Worm (Caenorhabditis elegans) whole organism, midembryonic: Measurements from ENCODE around the gene gdi-1.

Source experiments
- cog-1 ChIP-seq: sonication (generic microtip); optimal IDR thresholded peaks from 2 replicates; lab custom pipeline; 2016; ENCODE audit warnings: missing genetic modification characterization, missing compliant biosample characterization
- klf-2 ChIP-seq: fragments of 200-800 bp; sonication (Bioruptor generic); conservative IDR thresholded peaks from 2 replicates; pipeline ENCODE4 v1.3.6; 2022; ENCODE audit warnings: missing genetic modification reagents, missing genetic modification characterization, missing compliant biosample characterization
- med-1 ChIP-seq: sonication (generic microtip); optimal IDR thresholded peaks from 2 replicates; lab custom pipeline; 2017; ENCODE audit warnings: missing genetic modification characterization, mild to moderate bottlenecking, missing compliant biosample characterization, antibody characterized with exemption, missing genetic modification reagents; ENCODE audit not compliant: insufficient read depth
- ztf-23 ChIP-seq: fragments of 200-800 bp; sonication (Bioruptor generic); IDR thresholded peaks from 2 replicates; pipeline ENCODE4 v1.3.6; 2022; ENCODE audit warnings: missing genetic modification reagents, missing genetic modification characterization, missing compliant biosample characterization

DNA sequence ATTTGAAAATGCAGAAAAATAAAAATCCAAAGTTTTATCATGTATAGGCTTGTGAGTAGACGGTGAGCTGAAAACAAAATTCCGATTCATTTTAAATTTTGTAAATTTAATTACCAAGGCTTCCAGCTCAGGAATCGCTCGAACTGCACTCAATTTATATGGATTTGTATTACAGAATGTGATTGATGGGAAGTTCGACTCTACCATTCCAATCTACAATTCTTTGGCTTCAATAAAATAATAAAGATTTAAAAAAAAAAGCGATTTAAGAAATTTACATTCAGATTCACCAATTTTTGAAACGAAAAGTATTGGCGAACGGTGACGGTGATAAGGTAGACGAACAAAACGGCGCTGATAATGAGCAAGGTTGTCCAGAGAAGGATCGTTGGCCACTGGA, 22.0 kb downstream of the gdi-1 start:
- TF ChIP-seq med-1 (no peak), cog-1 (tag; lab: Kevin White, UChicago) (no peak), klf-2 (GFP tag; lab: Robert Waterston, UW) (no peak), ztf-23 (GFP tag; lab: Robert Waterston, UW) (no peak)
